Worm (Caenorhabditis elegans): ENCODE data around the gene chil-14.

The chil-14 gene

DNA sequence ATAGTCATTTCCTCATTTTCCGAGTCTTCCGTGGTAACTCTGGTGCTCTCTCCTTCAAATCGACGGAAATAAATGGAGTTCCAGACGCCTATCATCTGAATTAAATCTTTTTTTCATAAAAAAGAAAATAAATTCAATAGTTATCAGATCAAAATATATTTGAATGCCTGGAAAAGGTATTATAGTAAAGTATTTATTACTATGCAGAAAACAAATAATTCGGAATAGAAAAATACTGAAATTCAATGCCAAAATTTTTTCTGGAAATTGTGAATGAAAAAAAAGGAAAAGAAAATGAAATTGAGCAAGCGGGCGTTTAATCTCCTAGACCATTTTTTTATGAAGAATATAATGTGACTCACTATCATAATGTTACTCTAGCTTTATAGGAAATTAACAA is 36.6 kb downstream of the chil-14 start, which contains the start of gene C38C3.6:
C38C3.6 (minus strand) TSS at position 101 of the 400 bp plus-strand sequence.
- TF ChIP-seq him-1 (tag; optimal IDR thresholded peaks at IDR 0.05) (no peak), W03F9.2 (tag; optimal IDR thresholded peaks at IDR 0.05) (no peak), dao-5 (tag; optimal IDR thresholded peaks at IDR 0.05) (no peak)

DNA sequence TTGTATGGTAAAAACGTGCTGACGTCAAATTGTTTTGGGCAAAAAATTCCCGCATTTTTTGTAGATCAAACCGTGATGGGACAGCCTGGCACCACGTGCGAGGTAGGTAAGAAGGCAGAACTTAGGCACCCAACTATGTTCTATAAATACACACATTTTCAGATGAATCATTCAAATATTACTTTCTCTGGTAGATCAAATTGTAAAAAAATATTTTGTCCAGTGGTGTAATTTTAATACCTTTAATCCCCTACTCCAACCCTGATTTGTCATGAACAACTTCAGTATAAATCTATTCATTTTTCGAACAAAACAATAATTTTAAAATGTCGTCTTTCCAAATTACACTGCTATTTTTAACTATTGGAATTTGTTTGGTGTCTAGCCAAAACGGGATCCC is 39.6 kb downstream of the chil-14 start, which contains the start of gene spig-7:
spig-7 (plus strand) TSS at position 301 of the 400 bp plus-strand sequence.
- TF ChIP-seq him-1 (tag; optimal IDR thresholded peaks at IDR 0.05) (no peak), dao-5 (tag; optimal IDR thresholded peaks at IDR 0.05) (no peak), W03F9.2 (tag; optimal IDR thresholded peaks at IDR 0.05) (no peak)

DNA sequence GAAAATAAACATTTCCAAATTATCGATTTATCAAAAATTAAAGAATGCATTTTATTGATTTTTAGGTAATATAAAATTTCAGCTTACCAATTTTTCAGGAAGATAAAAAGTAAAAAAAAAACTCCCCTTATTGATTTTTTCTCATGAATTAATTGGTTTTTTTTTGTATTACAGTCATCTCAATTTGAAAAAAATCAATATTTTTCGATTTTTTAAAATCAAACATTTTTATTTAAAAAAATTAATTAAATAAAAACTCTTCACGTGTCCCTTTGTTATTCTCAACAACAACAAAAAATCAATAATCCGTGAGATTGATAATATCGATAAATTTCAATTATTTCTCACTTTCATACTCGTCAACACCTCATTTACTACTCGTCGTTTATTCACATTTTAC is 40.5 kb downstream of the chil-14 start, which contains the start of gene C38C3.3:
C38C3.3 (plus strand) TSS at position 301 of the 400 bp plus-strand sequence.
- no peak for TF ChIP-seq him-1 (tag; optimal IDR thresholded peaks at IDR 0.05)
- TF ChIP-seq dao-5 (tag; optimal IDR thresholded peaks at IDR 0.05), result no peak
- no peak for TF ChIP-seq W03F9.2 (tag; optimal IDR thresholded peaks at IDR 0.05)

DNA sequence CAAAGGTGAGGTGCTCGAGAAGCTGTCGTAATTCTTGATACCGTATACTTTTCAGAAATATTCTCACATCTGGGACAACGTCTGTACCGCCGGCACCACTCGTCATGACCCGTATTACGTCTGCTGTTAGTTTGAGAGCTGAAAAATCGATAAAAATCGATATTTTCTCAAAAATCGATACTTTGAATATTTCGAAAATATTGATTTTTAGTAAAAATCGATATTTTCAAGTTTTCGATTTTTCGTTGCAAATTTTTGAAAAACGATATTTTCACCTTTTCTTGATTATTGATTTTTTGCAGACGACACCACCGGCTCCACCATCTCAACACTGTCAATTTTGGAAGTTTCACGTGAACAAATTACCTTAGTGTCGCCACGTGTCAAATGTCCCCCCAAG is 40.9 kb downstream of the chil-14 start:
- TF ChIP-seq W03F9.2 (tag; optimal IDR thresholded peaks at IDR 0.05), result no peak
- no peak for TF ChIP-seq him-1 (tag; optimal IDR thresholded peaks at IDR 0.05)

DNA sequence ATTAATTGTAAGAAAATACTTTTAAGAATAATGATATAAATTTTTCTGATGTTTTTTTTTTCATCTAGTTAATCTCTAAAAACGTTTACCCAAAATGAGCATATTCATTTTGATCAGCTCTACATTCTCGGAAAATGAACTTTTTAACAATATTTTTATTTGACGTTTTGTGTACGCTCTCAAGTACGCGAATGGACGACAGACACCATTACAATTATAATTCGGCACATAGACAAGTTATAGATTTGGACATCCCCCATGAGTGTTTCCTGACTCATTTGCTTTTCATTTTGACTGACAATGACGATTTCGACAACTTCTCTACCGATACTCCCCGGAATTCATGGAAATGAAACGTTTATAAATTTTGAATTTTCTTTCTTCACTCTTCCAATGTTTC is 44.3 kb downstream of the chil-14 start, which contains the start of gene sru-27:
sru-27 (plus strand) TSS at position 301 of the 400 bp plus-strand sequence.
- TF ChIP-seq him-1 (tag; optimal IDR thresholded peaks at IDR 0.05) (no peak), W03F9.2 (tag; optimal IDR thresholded peaks at IDR 0.05) (no peak), dao-5 (tag; optimal IDR thresholded peaks at IDR 0.05) (no peak)

DNA sequence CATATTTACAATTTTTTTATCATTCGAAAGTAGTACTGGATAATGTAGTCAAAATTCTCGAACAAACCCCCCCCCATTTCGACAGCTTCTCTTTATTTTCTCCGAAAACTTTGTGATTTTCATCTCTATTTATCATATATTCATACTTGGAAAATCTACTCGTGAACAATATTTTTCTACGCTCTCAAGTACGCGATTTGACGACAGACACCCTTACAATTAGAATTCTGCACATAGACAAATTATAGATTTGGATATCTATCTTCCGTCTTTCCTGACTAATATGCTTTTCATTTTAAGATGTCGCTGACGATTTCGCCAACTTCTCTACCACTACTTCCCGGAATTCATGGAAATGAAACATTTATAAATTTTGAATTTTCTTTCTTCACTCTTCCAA is 51.1 kb downstream of the chil-14 start, which contains the start of gene sru-28:
sru-28 (plus strand) TSS at position 301 of the 400 bp plus-strand sequence.
- no peak for TF ChIP-seq him-1 (tag; optimal IDR thresholded peaks at IDR 0.05)
- TF ChIP-seq W03F9.2 (tag; optimal IDR thresholded peaks at IDR 0.05), result no peak
- no peak for TF ChIP-seq dao-5 (tag; optimal IDR thresholded peaks at IDR 0.05)

Measured in whole organism, L4/young adult.